Fruit fly (Drosophila melanogaster) Kc167 (cell line): ENCODE data around the gene CG15475.

Experiments used
- Myc ChIP-seq: fragments of >200 bp; optimal IDR thresholded peaks from 2 replicates; lab custom pipeline; 2017; ENCODE audit warnings: missing external identifiers
- Sin3A ChIP-seq: fragments of >200 bp; optimal IDR thresholded peaks from 2 replicates; lab custom pipeline; 2018; ENCODE audit warnings: missing external identifiers
- h ChIP-seq: fragments of >200 bp; optimal IDR thresholded peaks from 3 replicates; lab custom pipeline; 2018; ENCODE audit warnings: missing external identifiers
- insv ChIP-seq: fragments of >200 bp; optimal IDR thresholded peaks from 3 replicates; lab custom pipeline; 2018; ENCODE audit warnings: missing external identifiers
- psq ChIP-seq: fragments of >200 bp; optimal IDR thresholded peaks from 2 replicates; lab custom pipeline; 2017; ENCODE audit warnings: missing external identifiers
- ttk ChIP-seq: sonication (Bioruptor generic); optimal IDR thresholded peaks from 2 replicates; lab custom pipeline; 2017; ENCODE audit warnings: missing external identifiers

CG15475 gene

DNA sequence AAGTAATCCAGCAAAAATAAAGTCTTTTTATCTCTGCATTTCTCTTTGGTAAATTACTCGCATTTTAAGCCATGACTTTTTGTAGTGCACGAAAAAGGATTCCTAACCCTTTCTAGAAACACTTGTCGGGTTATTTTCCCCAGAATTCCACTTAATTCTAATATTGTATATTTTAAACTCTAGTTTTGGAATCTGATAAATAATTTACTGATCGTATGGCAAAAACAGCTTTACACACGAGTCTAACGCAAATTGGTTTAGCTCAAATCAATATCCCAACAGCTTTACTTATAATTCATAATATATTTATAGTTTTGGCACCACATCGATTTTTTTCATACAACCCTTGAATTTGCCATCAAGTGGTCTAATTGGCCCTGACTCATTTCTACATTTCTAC is at the start of gene CG15475:
Gene CG15475, plus strand, starts transcription at position 301 of the 400 bp plus-strand sequence.
- no peak for TF ChIP-seq ttk (lab: Kevin White, UChicago)
- no peak for TF ChIP-seq Sin3A

dm6 chr2L:20575939-20576338 is 38.4 kb upstream of the CG15475 start:
- TF ChIP-seq ttk (lab: Kevin White, UChicago), result no peak
- TF ChIP-seq Sin3A, result no peak
- no peak for TF ChIP-seq h (lab: Kevin White, UChicago)
- TF ChIP-seq psq, result no peak
- TF ChIP-seq insv (lab: Kevin White, UChicago), result no peak
- TF ChIP-seq Myc, result no peak

DNA sequence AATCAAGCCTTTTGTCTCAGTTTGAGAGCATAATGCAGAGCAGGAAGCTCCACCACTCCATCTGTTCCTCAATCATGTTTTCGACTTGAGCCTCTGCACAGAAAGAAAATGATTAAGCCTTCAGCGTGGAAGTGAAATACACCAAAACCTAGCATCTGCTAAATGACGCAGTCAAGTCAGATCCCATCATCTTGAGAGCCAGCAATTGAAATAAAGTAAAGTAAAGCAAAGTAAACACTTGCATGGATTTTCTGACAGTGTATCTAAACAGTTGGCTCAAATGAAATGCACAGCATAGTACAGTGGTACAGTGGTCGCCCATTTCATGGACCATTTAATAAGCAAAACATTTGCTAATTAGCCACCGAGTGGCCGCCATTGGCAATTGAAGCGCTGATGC is 16.6 kb upstream of the CG15475 start:
- no peak for TF ChIP-seq Sin3A
- TF ChIP-seq ttk (lab: Kevin White, UChicago), result no peak
- TF ChIP-seq psq, result no peak
- no peak for TF ChIP-seq Myc
- no peak for TF ChIP-seq h (lab: Kevin White, UChicago)
- TF ChIP-seq insv (lab: Kevin White, UChicago), result no peak

DNA sequence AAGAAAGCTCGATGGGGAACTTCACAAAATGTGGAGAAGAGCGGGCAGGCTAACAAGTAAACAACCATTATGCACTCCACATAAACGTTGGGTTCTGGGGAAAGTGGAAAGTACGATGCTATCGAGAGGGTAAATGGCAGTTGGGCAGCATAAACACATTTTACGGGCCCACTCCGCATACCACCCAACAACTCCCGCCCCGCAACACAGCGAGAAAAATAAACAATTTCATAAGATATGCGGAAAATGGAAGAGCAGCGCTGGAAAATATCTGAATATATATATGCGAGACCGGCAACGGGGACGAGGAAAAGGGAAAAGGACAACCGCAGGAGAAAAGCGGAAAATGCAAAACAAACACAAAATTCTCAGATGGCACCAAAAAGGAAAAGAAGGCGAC is 13.0 kb upstream of the CG15475 start:
- TF ChIP-seq Myc (no peak), psq (no peak), h (lab: Kevin White, UChicago) (no peak), insv (lab: Kevin White, UChicago) (no peak), ttk (lab: Kevin White, UChicago) (no peak), Sin3A (no peak)

dm6 chr2L:20604096-20604495 is 10.2 kb upstream of the CG15475 start, which contains the start of gene CG31677:
Gene CG31677 (minus strand): TSS chr2L:20604196.
- TF ChIP-seq h (lab: Kevin White, UChicago), result no peak
- no peak for TF ChIP-seq insv (lab: Kevin White, UChicago)
- TF ChIP-seq Sin3A, result no peak
- TF ChIP-seq ttk (lab: Kevin White, UChicago), result no peak
- TF ChIP-seq Myc, result no peak
- TF ChIP-seq psq, result no peak

- no peak for TF ChIP-seq ttk (lab: Kevin White, UChicago)
- no peak for TF ChIP-seq psq
- no peak for TF ChIP-seq insv (lab: Kevin White, UChicago)
- TF ChIP-seq Myc, result no peak
- no peak for TF ChIP-seq h (lab: Kevin White, UChicago)
- TF ChIP-seq Sin3A, result no peak
Measured at dm6 chr2L:20634215-20634614, 19.9 kb downstream of the CG15475 start, which contains the start of gene CG17472. Gene CG17472 (plus strand): TSS chr2L:20634515.

DNA sequence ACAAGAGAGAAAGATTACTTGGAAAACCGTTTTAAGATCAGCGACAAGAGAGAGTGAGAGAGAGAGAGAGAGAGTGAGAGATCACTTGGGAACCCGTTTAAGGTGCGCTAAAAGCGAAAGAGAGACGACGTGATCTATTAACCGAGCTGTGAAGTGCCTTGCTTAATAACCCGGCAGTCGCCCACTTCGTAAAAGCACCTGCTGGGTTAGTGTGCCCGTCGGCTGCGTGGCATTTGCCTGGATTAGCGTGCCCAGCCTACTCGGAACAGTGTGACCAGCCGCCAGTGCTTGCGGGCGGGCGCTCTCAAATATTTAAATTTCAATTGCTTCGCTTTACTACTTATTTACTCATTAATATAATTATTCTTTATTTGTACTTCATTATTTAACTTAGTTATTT is 24.1 kb downstream of the CG15475 start:
- TF ChIP-seq Myc (no peak), insv (lab: Kevin White, UChicago) (no peak), h (lab: Kevin White, UChicago) (no peak), Sin3A (no peak), psq (no peak), ttk (lab: Kevin White, UChicago) (no peak)

- TF ChIP-seq Myc, result no peak
- TF ChIP-seq h (lab: Kevin White, UChicago), result no peak
- no peak for TF ChIP-seq Sin3A
- TF ChIP-seq psq, result no peak
- TF ChIP-seq ttk (lab: Kevin White, UChicago), result no peak
- TF ChIP-seq insv (lab: Kevin White, UChicago), result no peak
Measured at dm6 chr2L:20639821-20640220, 25.5 kb downstream of the CG15475 start, which contains the start of gene CG31680. Gene CG31680 (plus strand): TSS chr2L:20640121.

DNA sequence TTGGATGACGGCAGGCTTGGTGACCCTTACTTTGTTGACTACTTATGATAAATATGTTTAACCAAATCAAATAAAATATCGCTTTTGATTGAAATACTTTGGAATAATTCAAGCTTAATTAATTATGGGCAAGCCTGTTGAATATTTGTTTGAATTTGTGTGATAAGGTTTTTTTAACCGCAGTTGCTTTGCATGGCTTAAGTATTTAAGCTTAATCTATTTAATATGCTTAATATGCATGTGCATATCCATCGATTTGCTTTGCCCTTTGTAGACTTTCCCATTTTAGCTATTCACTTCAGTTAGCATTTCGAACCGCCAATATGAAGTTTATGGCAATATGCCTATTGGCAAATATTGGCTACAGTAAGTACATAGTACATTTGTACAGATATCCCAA is 26.3 kb downstream of the CG15475 start, which contains the start of gene Sfp38D:
Gene Sfp38D, plus strand, starts transcription at position 301 of the 400 bp plus-strand sequence.
- TF ChIP-seq Sin3A, result no peak

dm6 chr2L:20643144-20643543 is 28.8 kb downstream of the CG15475 start, which contains the start of gene CG17470:
Gene CG17470 (minus strand): TSS chr2L:20643244.
- TF ChIP-seq Myc, result no peak
- TF ChIP-seq h (lab: Kevin White, UChicago), result no peak
- no peak for TF ChIP-seq psq

- TF ChIP-seq insv (lab: Kevin White, UChicago), result no peak
- no peak for TF ChIP-seq psq
- no peak for TF ChIP-seq Myc
- TF ChIP-seq Sin3A, result no peak
- no peak for TF ChIP-seq h (lab: Kevin White, UChicago)
- no peak for TF ChIP-seq ttk (lab: Kevin White, UChicago)
Measured at dm6 chr2L:20645394-20645869, 31.1 kb downstream of the CG15475 start, which contains the start of the genes phr6-4 and CG2608. Gene phr6-4 (minus strand): TSS chr2L:20645791. Gene CG2608 (plus strand): TSS chr2L:20645822.

dm6 chr2L:20647240-20647908 is 33.1 kb downstream of the CG15475 start:
- TF ChIP-seq h (lab: Kevin White, UChicago) (no peak), Sin3A (no peak)

dm6 chr2L:20648612-20649011 is 34.3 kb downstream of the CG15475 start, which contains the start of gene CG18810:
Gene CG18810 (plus strand): TSS chr2L:20648912.
- no peak for TF ChIP-seq insv (lab: Kevin White, UChicago)
- TF ChIP-seq Myc, result no peak
- TF ChIP-seq ttk (lab: Kevin White, UChicago), result no peak
- no peak for TF ChIP-seq Sin3A
- no peak for TF ChIP-seq h (lab: Kevin White, UChicago)
- TF ChIP-seq psq, result no peak
